Worm (Caenorhabditis elegans): ENCODE results near the gene C24H10.4.
A peak's percentile ranks its signal among the peaks of the same experiment; 100 is the strongest.

Gene C24H10.4

ce11 chrX:5037673-5038072 lies 21.4 kb downstream of the C24H10.4 start, which contains the start of gene ZC449.5:
ZC449.5 (minus strand) TSS chrX:5037773.
- TF ChIP-seq swsn-7 (tag; optimal IDR thresholded peaks at IDR 0.05) (no peak), snu-23 (GFP tag; optimal IDR thresholded peaks at IDR 0.05) (no peak), ceh-8 (GFP tag; optimal IDR thresholded peaks at IDR 0.05) (no peak), Y116A8C.19 (tag; optimal IDR thresholded peaks at IDR 0.05; ENCODE audit: borderline replicate concordance) (no peak), lir-3 (tag; optimal IDR thresholded peaks at IDR 0.05; ENCODE audit: poor library complexity) (no peak), ets-5 (GFP tag; IDR thresholded peaks at IDR 0.05) (no peak), ceh-90 (tag; optimal IDR thresholded peaks at IDR 0.05) (no peak), snpc-4 (tag; optimal IDR thresholded peaks at IDR 0.05) (no peak), lsy-2 (tag; optimal IDR thresholded peaks at IDR 0.05) (no peak), tbx-2 (tag; optimal IDR thresholded peaks at IDR 0.05) (no peak), dpl-1 (GFP tag; optimal IDR thresholded peaks at IDR 0.05) (no peak), lin-13 (GFP tag; optimal IDR thresholded peaks at IDR 0.05) (no peak), lin-14 (GFP tag; optimal IDR thresholded peaks at IDR 0.05) (no peak), skn-1 (tag; optimal IDR thresholded peaks at IDR 0.05) (no peak)

- no peak for TF ChIP-seq nhr-71 (tag; optimal IDR thresholded peaks at IDR 0.05)
- no peak for TF ChIP-seq egl-27 (tag; optimal IDR thresholded peaks at IDR 0.05)
- no peak for TF ChIP-seq nhr-85 (tag)
- TF ChIP-seq ces-1 (GFP tag; optimal IDR thresholded peaks at IDR 0.05): no peak
- no peak for TF ChIP-seq aly-2 (tag; optimal IDR thresholded peaks at IDR 0.05)
- no peak for TF ChIP-seq mep-1 (tag; optimal IDR thresholded peaks at IDR 0.05)
- TF ChIP-seq isw-1 (GFP tag; IDR thresholded peaks at IDR 0.05): no peak
- no peak for TF ChIP-seq nhr-19 (GFP tag; conservative IDR thresholded peaks at IDR 0.05)
- TF ChIP-seq dpl-1 (GFP tag; optimal IDR thresholded peaks at IDR 0.05): no peak
Observed at ce11 chrX:5033868-5034267, 25.2 kb downstream of the C24H10.4 start, which contains the start of gene ZC449.4. ZC449.4 (minus strand) TSS chrX:5033968.

ce11 chrX:5031742-5032141 lies 27.3 kb downstream of the C24H10.4 start:
- TF ChIP-seq unc-30 (tag; optimal IDR thresholded peaks at IDR 0.05) (no peak), unc-86 (tag; optimal IDR thresholded peaks at IDR 0.05) (peak; percentile 68), ceh-8 (GFP tag; optimal IDR thresholded peaks at IDR 0.05) (no peak), fkh-10 (GFP tag; optimal IDR thresholded peaks at IDR 0.05) (peak; percentile 79), swsn-7 (tag; optimal IDR thresholded peaks at IDR 0.05) (peak; percentile 21), nhr-77 (tag; optimal IDR thresholded peaks at IDR 0.05) (no peak), dsc-1 (tag; optimal IDR thresholded peaks at IDR 0.05) (peak; percentile 5), C16A3.4 (tag; optimal IDR thresholded peaks at IDR 0.05) (no peak), lin-14 (GFP tag; optimal IDR thresholded peaks at IDR 0.05) (peak; percentile 81), C34B4.2 (tag; optimal IDR thresholded peaks at IDR 0.05) (no peak), efl-3 (GFP tag; optimal IDR thresholded peaks at IDR 0.05) (no peak), blmp-1 (tag; optimal IDR thresholded peaks at IDR 0.05) (no peak), nhr-71 (tag; optimal IDR thresholded peaks at IDR 0.05) (peak; percentile 59), lir-3 (tag; optimal IDR thresholded peaks at IDR 0.05; ENCODE audit: poor library complexity) (no peak), lsy-2 (tag; optimal IDR thresholded peaks at IDR 0.05) (peak in 1 of 2 experiments; percentile 22), nhr-47 (tag; optimal IDR thresholded peaks at IDR 0.05) (peak; percentile 15), zag-1 (tag; optimal IDR thresholded peaks at IDR 0.05) (peak; percentile 78), egl-13 (tag; optimal IDR thresholded peaks at IDR 0.05) (peak; percentile 55)

ce11 chrX:5028593-5028955 lies 30.5 kb downstream of the C24H10.4 start:
- TF ChIP-seq snpc-4 (tag; optimal IDR thresholded peaks at IDR 0.05) (no peak), fkh-10 (GFP tag; optimal IDR thresholded peaks at IDR 0.05) (peak; percentile 71), lin-14 (GFP tag; optimal IDR thresholded peaks at IDR 0.05) (peak; percentile 33)

- TF ChIP-seq nhr-28 (tag; optimal IDR thresholded peaks at IDR 0.05) (no peak), dpl-1 (GFP tag; optimal IDR thresholded peaks at IDR 0.05) (no peak), nhr-85 (tag) (peak; percentile 61), fkh-10 (GFP tag; optimal IDR thresholded peaks at IDR 0.05) (peak; percentile 20), tbx-2 (tag; optimal IDR thresholded peaks at IDR 0.05) (no peak), ceh-90 (tag; optimal IDR thresholded peaks at IDR 0.05) (no peak), egl-27 (tag; optimal IDR thresholded peaks at IDR 0.05) (no peak), ztf-11 (tag; optimal IDR thresholded peaks at IDR 0.05) (no peak), lir-3 (tag; optimal IDR thresholded peaks at IDR 0.05; ENCODE audit: poor library complexity) (no peak)
Observed at ce11 chrX:5027923-5028592, 31.0 kb downstream of the C24H10.4 start.

Measured in whole organism, L1 larva.